Worm (Caenorhabditis elegans): ENCODE measurements around the gene mdt-8.
A peak's percentile ranks its signal among the peaks of the same experiment; 100 is the strongest.

The mdt-8 gene

DNA sequence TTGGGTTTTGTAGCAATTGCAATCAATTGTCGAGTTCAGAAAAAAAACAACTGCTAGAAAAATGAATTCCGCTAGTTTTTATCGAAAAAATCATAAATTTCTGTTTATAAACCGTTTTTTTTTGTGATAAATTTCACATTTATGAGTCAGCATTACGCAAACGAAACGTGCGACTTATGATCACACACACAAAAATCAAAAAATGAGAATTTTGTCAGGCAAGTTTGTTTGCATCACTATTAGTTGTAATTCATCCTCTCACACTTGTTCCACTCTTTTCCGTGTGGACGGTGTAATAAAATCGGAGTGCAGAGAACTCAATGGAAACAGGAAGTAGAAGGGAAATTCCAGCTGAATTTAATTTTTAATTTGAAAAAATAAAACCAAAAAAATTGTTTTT is 43.8 kb upstream of the mdt-8 start, which contains the start of gene pcs-1:
TSS of gene pcs-1 (minus strand) at position 344 of the 400 bp plus-strand sequence.
- no peak for TF ChIP-seq jun-1 (tag; optimal IDR thresholded peaks at IDR 0.05)
- TF ChIP-seq attf-4 (tag; optimal IDR thresholded peaks at IDR 0.05) = no peak
- TF ChIP-seq unc-130 (GFP tag; optimal IDR thresholded peaks at IDR 0.05) = no peak
- TF ChIP-seq nhr-77 (tag; optimal IDR thresholded peaks at IDR 0.05) = no peak
- TF ChIP-seq daf-19 (GFP tag; conservative IDR thresholded peaks at IDR 0.05) = no peak
- peak in 1 of 2 experiments; percentile 23 for TF ChIP-seq lsy-2 (tag; optimal IDR thresholded peaks at IDR 0.05)
- TF ChIP-seq ceh-20 (GFP tag; IDR thresholded peaks at IDR 0.05) = no peak
- no peak for TF ChIP-seq spr-1 (tag; optimal IDR thresholded peaks at IDR 0.05)
- no peak for TF ChIP-seq unc-39 (tag; optimal IDR thresholded peaks at IDR 0.05)
- peak; percentile 8 for TF ChIP-seq nhr-28 (tag; optimal IDR thresholded peaks at IDR 0.05)
- TF ChIP-seq ceh-82 (tag; optimal IDR thresholded peaks at IDR 0.05) = no peak
- TF ChIP-seq dmd-8 (GFP tag; IDR thresholded peaks at IDR 0.05) = no peak
- no peak for TF ChIP-seq daf-16 (GFP tag; optimal IDR thresholded peaks at IDR 0.05)
- TF ChIP-seq daf-16 (tag; optimal IDR thresholded peaks at IDR 0.05) = peak; percentile 4
- TF ChIP-seq F10B5.3 (tag; optimal IDR thresholded peaks at IDR 0.05) = no peak
- TF ChIP-seq ces-1 (GFP tag; optimal IDR thresholded peaks at IDR 0.05) = no peak
- TF ChIP-seq pqm-1 (tag; optimal IDR thresholded peaks at IDR 0.05) = peak; percentile 50

DNA sequence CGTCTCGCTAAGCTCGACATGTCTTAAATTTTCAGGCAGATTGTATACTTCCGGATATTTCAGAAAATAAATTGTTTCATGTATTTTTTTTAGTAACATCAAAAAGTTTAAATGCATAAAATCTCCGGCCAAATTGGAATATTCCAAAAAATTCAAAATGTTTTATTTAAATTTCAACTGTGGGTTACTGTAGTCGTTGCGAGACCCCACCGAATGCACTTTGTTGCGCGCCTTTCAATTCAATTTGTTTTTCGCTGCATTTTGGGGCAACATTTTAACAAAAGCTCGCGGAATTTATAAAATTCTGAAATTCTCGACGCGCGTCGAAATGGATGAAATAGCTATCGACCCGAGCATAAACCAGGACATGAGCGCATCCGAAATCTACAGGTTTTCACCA is 39.3 kb upstream of the mdt-8 start, which contains the start of gene F54D5.2:
TSS of gene F54D5.2 (plus strand) at position 237 of the 400 bp plus-strand sequence.
- TF ChIP-seq aha-1 (tag) = peak; percentile 72
- no peak for TF ChIP-seq Y5F2A.4 (GFP tag; optimal IDR thresholded peaks at IDR 0.05)
- no peak for TF ChIP-seq hmg-1.1 (GFP tag; IDR thresholded peaks at IDR 0.05)
- TF ChIP-seq zag-1 (tag; optimal IDR thresholded peaks at IDR 0.05) = no peak

ce11 chrII:11571260-11571854 is 37.7 kb upstream of the mdt-8 start, which contains the start of gene F54D5.3:
TSS of gene F54D5.3 (plus strand) at chrII:11571805.
- TF ChIP-seq dve-1 (tag; optimal IDR thresholded peaks at IDR 0.05; ENCODE audit: insufficient read depth) = peak; percentile 31
- TF ChIP-seq unc-62 (GFP tag; optimal IDR thresholded peaks at IDR 0.05 in 1 of 2) = peak in 1 of 2 experiments; percentile 66
- TF ChIP-seq unc-62 (tag; optimal IDR thresholded peaks at IDR 0.05) = no peak
- no peak for TF ChIP-seq lin-29 (GFP tag; IDR thresholded peaks at IDR 0.05)
- no peak for TF ChIP-seq saeg-2 (GFP tag; IDR thresholded peaks at IDR 0.05)
- no peak for TF ChIP-seq lir-3 (tag; optimal IDR thresholded peaks at IDR 0.05)
- TF ChIP-seq skn-1 (tag; optimal IDR thresholded peaks at IDR 0.05) = no peak
- TF ChIP-seq rbr-2 (tag; optimal IDR thresholded peaks at IDR 0.05) = no peak
- peak; percentile 54 for TF ChIP-seq nhr-28 (tag; optimal IDR thresholded peaks at IDR 0.05)
- no peak for TF ChIP-seq Y75B8A.6 (GFP tag; IDR thresholded peaks at IDR 0.05)
- TF ChIP-seq ztf-7 (tag; optimal IDR thresholded peaks at IDR 0.05) = no peak
- no peak for TF ChIP-seq F44E2.7 (GFP tag; IDR thresholded peaks at IDR 0.05)
- TF ChIP-seq dmd-6 (GFP tag; IDR thresholded peaks at IDR 0.05) = peak; percentile 28; the same call in 1 of the 2 replicates
- TF ChIP-seq daf-16 (GFP tag; optimal IDR thresholded peaks at IDR 0.05) = no peak
- TF ChIP-seq daf-16 (tag; optimal IDR thresholded peaks at IDR 0.05) = peak; percentile 33
- peak; percentile 47 for TF ChIP-seq hlh-11 (tag; optimal IDR thresholded peaks at IDR 0.05)
- TF ChIP-seq pqm-1 (tag; optimal IDR thresholded peaks at IDR 0.05) = peak; percentile 91

- peak; percentile 73 for TF ChIP-seq pqm-1 (tag; optimal IDR thresholded peaks at IDR 0.05)
- TF ChIP-seq Y48G9A.11 (GFP tag; IDR thresholded peaks at IDR 0.05) = no peak
- TF ChIP-seq daf-12 (tag; optimal IDR thresholded peaks at IDR 0.05) = no peak
These were observed 35.7 kb upstream of the mdt-8 start, which contains the start of the genes F54D5.23 and F54D5.4 for ce11 chrII:11569213-11569868. TSS of gene F54D5.23 (minus strand) at chrII:11569287. TSS of gene F54D5.4 (plus strand) at chrII:11569818.
